Worm (Caenorhabditis elegans): ENCODE results near the gene znf-598.

DNA sequence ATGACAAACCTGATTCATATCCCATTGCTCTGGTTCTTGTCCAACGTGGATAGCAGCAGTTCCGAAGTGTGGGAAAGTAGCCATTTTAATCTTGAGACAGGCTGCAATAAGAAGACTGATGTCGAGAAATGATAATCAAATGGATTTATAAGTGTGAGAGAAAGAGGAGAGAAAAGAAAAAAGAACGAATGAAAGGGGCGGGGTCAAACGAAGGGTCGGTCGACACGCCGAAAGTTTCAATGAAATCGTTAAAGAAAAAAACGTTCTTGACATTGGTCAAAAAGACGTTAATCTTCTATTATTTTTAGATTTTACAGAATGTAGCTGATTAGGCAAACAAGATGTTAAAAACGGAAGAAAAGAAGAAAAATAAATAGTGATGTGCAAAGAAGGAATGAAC, 32.3 kb downstream of the znf-598 start, which contains the start of gene cth-2:
- TF ChIP-seq tab-1 (GFP tag; IDR thresholded peaks at IDR 0.05) (no peak), flt-1 (GFP tag; IDR thresholded peaks at IDR 0.05) (no peak), T22C8.4 (GFP tag; IDR thresholded peaks at IDR 0.05) (no peak), klf-2 (GFP tag; conservative IDR thresholded peaks at IDR 0.05) (no peak), ztf-23 (GFP tag; IDR thresholded peaks at IDR 0.05) (no peak)

Data from whole organism, midembryonic.